Fruit fly (Drosophila melanogaster): ENCODE measurements around the gene Cht5.

The Cht5 gene

dm6 chr3R:13812736-13813250 lies 45.4 kb downstream of the Cht5 start, which contains the start of the genes tal-1A, tal-2A, tal-3A and tal-AA (continued):
- peak; percentile 84 for TF ChIP-seq Eip78C (GFP tag)
- peak; percentile 61 for TF ChIP-seq CG16779 (tag; optimal IDR thresholded peaks at IDR 0.05)
- TF ChIP-seq Sox15 (GFP tag; optimal IDR thresholded peaks at IDR 0.05), result no peak
- TF ChIP-seq Gug (GFP tag; IDR thresholded peaks at IDR 0.05), result no peak
- TF ChIP-seq fd59A (GFP tag; optimal IDR thresholded peaks at IDR 0.05), result no peak
- TF ChIP-seq CG11294 (GFP tag; IDR thresholded peaks at IDR 0.05), result no peak
- TF ChIP-seq CG8319 (GFP tag; optimal IDR thresholded peaks at IDR 0.05), result no peak
- peak; percentile 30 for TF ChIP-seq Lpt (GFP tag; optimal IDR thresholded peaks at IDR 0.05)
- no peak for TF ChIP-seq lz (GFP tag; optimal IDR thresholded peaks at IDR 0.05)
- no peak for TF ChIP-seq pdm3 (GFP tag; optimal IDR thresholded peaks at IDR 0.05)
- TF ChIP-seq CG9139 (GFP tag; optimal IDR thresholded peaks at IDR 0.05), result peak; percentile 51
- TF ChIP-seq CG11902 (GFP tag; optimal IDR thresholded peaks at IDR 0.05), result no peak
- no peak for TF ChIP-seq Hr39 (GFP tag; optimal IDR thresholded peaks at IDR 0.05)
- no peak for TF ChIP-seq CG32006 (GFP tag; optimal IDR thresholded peaks at IDR 0.05)
- TF ChIP-seq dsx (GFP tag; optimal IDR thresholded peaks at IDR 0.05; ENCODE audit: poor library complexity, severe bottlenecking), result peak; percentile 30
- TF ChIP-seq Blimp-1 (GFP tag; optimal IDR thresholded peaks at IDR 0.05), result no peak
- TF ChIP-seq CG6163 (GFP tag; IDR thresholded peaks at IDR 0.05), result peak; percentile 57; the same call in 2 of the 3 replicates

- TF ChIP-seq CG7368 (GFP tag; optimal IDR thresholded peaks at IDR 0.05), result no peak
- TF ChIP-seq fkh (GFP tag; optimal IDR thresholded peaks at IDR 0.05), result no peak
- TF ChIP-seq lz (GFP tag; optimal IDR thresholded peaks at IDR 0.05), result no peak
- TF ChIP-seq CG16779 (tag; optimal IDR thresholded peaks at IDR 0.05), result peak; percentile 2
- no peak for TF ChIP-seq CG8632 (GFP tag; optimal IDR thresholded peaks at IDR 0.05)
- TF ChIP-seq CG10631 (GFP tag; optimal IDR thresholded peaks at IDR 0.05), result no peak
- TF ChIP-seq Ets96B (tag; optimal IDR thresholded peaks at IDR 0.05), result no peak
- no peak for TF ChIP-seq net (GFP tag; optimal IDR thresholded peaks at IDR 0.05)
- TF ChIP-seq Blimp-1 (GFP tag; optimal IDR thresholded peaks at IDR 0.05), result no peak
- no peak; the same call in 2 of the 3 replicates for TF ChIP-seq CG8119 (GFP tag; IDR thresholded peaks at IDR 0.05)
- no peak for TF ChIP-seq topi (GFP tag; optimal IDR thresholded peaks at IDR 0.05)
- TF ChIP-seq CG6854 (GFP tag; optimal IDR thresholded peaks at IDR 0.05), result no peak
- no peak for TF ChIP-seq pdm3 (GFP tag; optimal IDR thresholded peaks at IDR 0.05)
- no peak for TF ChIP-seq CG1621 (tag; optimal IDR thresholded peaks at IDR 0.05)
- 0 out of 3 replicates have a peak, but pooled peaks have one; percentile 43 for TF ChIP-seq CG6163 (GFP tag; IDR thresholded peaks at IDR 0.05)
- peak; percentile 79 for TF ChIP-seq svp (GFP tag)
- TF ChIP-seq vri (GFP tag; optimal IDR thresholded peaks at IDR 0.05), result no peak
- TF ChIP-seq Hr38 (GFP tag; optimal IDR thresholded peaks at IDR 0.05), result no peak
- no peak for TF ChIP-seq spab (GFP tag; optimal IDR thresholded peaks at IDR 0.05)
- TF ChIP-seq CG6808 (GFP tag; optimal IDR thresholded peaks at IDR 0.05), result no peak
- peak in 1 of 2 experiments; percentile 29 for TF ChIP-seq ss (GFP tag; optimal IDR thresholded peaks at IDR 0.05)
- TF ChIP-seq CG9139 (GFP tag; optimal IDR thresholded peaks at IDR 0.05), result no peak
- no peak for TF ChIP-seq CG10669 (GFP tag; optimal IDR thresholded peaks at IDR 0.05)
- no peak for TF ChIP-seq Sox102F (GFP tag; optimal IDR thresholded peaks at IDR 0.05)
- no peak for TF ChIP-seq CG34406 (GFP tag; optimal IDR thresholded peaks at IDR 0.05)
- peak; percentile 22 for TF ChIP-seq Eip78C (GFP tag)
- TF ChIP-seq dsx (GFP tag; optimal IDR thresholded peaks at IDR 0.05; ENCODE audit: poor library complexity, severe bottlenecking), result no peak
- TF ChIP-seq CG15336 (GFP tag; IDR thresholded peaks at IDR 0.05), result peak; percentile 47; the same call in 1 of the 2 replicates
- no peak for TF ChIP-seq CG32006 (GFP tag; optimal IDR thresholded peaks at IDR 0.05)
- TF ChIP-seq dac (GFP tag; optimal IDR thresholded peaks at IDR 0.05), result no peak
- TF ChIP-seq Smox (GFP tag; optimal IDR thresholded peaks at IDR 0.05), result no peak
- TF ChIP-seq salr (GFP tag; optimal IDR thresholded peaks at IDR 0.05), result no peak
- TF ChIP-seq eg (GFP tag; IDR thresholded peaks at IDR 0.05), result peak; percentile 50; the same call in 2 of the 3 replicates
- no peak for TF ChIP-seq cyc (GFP tag; optimal IDR thresholded peaks at IDR 0.05)
- TF ChIP-seq Lpt (GFP tag; optimal IDR thresholded peaks at IDR 0.05), result no peak
- no peak for TF ChIP-seq fd85E (GFP tag; optimal IDR thresholded peaks at IDR 0.05)
- TF ChIP-seq Ets21C (GFP tag; optimal IDR thresholded peaks at IDR 0.05), result no peak
- TF ChIP-seq achi (GFP tag; optimal IDR thresholded peaks at IDR 0.05), result no peak
- no peak for TF ChIP-seq Sox15 (GFP tag; optimal IDR thresholded peaks at IDR 0.05)
- no peak for TF ChIP-seq Eip93F (GFP tag; optimal IDR thresholded peaks at IDR 0.05)
- no peak for TF ChIP-seq Met (GFP tag; optimal IDR thresholded peaks at IDR 0.05)
- no peak for TF ChIP-seq CG11294 (GFP tag; IDR thresholded peaks at IDR 0.05)
- no peak for TF ChIP-seq Gug (GFP tag; IDR thresholded peaks at IDR 0.05)
- no peak for TF ChIP-seq CG31627 (GFP tag; optimal IDR thresholded peaks at IDR 0.05)
Observed at dm6 chr3R:13815022-13815440, 47.7 kb downstream of the Cht5 start.

Data from whole organism, prepupa.